Fruit fly (Drosophila melanogaster) whole organism, adult: ENCODE results near the gene CG3862.

ENCODE experiments used
- CG11617 ChIP-seq: fragments of 200-800 bp; sonication (Bioruptor generic); optimal IDR thresholded peaks from 2 replicates; lab custom pipeline; 2017; ENCODE audit warnings: mild to moderate bottlenecking, missing biosample characterization, missing genetic modification reagents, missing genetic modification characterization
- CG12768 ChIP-seq: fragments of 200-800 bp; sonication (Bioruptor generic); optimal IDR thresholded peaks from 2 replicates; lab custom pipeline; 2017; ENCODE audit warnings: missing biosample characterization, missing genetic modification characterization, mild to moderate bottlenecking, moderate library complexity, missing genetic modification reagents
- CG14711 ChIP-seq: fragments of 200-800 bp; sonication (Bioruptor generic); optimal IDR thresholded peaks from 2 replicates; lab custom pipeline; 2018; ENCODE audit warnings: missing biosample characterization, mild to moderate bottlenecking, missing genetic modification characterization, moderate library complexity
- CG1620 ChIP-seq: fragments of 200-800 bp; sonication (Bioruptor generic); optimal IDR thresholded peaks from 2 replicates; lab custom pipeline; 2016; ENCODE audit warnings: missing biosample characterization, missing genetic modification characterization
- CG33017 ChIP-seq: fragments of 200-800 bp; sonication (Bioruptor generic); optimal IDR thresholded peaks from 2 replicates; lab custom pipeline; 2018; ENCODE audit warnings: missing biosample characterization, mild to moderate bottlenecking, missing genetic modification characterization, moderate library complexity
- CG5204 ChIP-seq: fragments of 200-800 bp; sonication (Bioruptor generic); optimal IDR thresholded peaks from 2 replicates; lab custom pipeline; 2016; ENCODE audit warnings: missing biosample characterization, missing genetic modification characterization
- CG7045 ChIP-seq: fragments of 200-800 bp; sonication (Bioruptor generic); optimal IDR thresholded peaks from 2 replicates; lab custom pipeline; 2017; ENCODE audit warnings: missing biosample characterization, mild to moderate bottlenecking, missing genetic modification characterization
- CG7101 ChIP-seq: fragments of 200-800 bp; sonication (Bioruptor generic); optimal IDR thresholded peaks from 2 replicates; lab custom pipeline; 2018; ENCODE audit warnings: missing biosample characterization, mild to moderate bottlenecking, missing genetic modification characterization, moderate library complexity
- Clk ChIP-seq: fragments of 200-800 bp; sonication (Bioruptor generic); optimal IDR thresholded peaks from 2 replicates; lab custom pipeline; 2017; ENCODE audit warnings: missing biosample characterization, missing genetic modification characterization
- Crg-1 ChIP-seq: fragments of 200-800 bp; sonication (Bioruptor generic); optimal IDR thresholded peaks from 2 replicates; lab custom pipeline; 2016; ENCODE audit warnings: missing biosample characterization, missing genetic modification characterization
- Hr96 ChIP-seq: fragments of 200-800 bp; sonication (Bioruptor generic); optimal IDR thresholded peaks from 2 replicates; lab custom pipeline; 2016; ENCODE audit warnings: missing biosample characterization, missing genetic modification characterization
- Mnt ChIP-seq: fragments of 200-800 bp; sonication (Bioruptor generic); optimal IDR thresholded peaks from 2 replicates; lab custom pipeline; 2016; ENCODE audit warnings: missing biosample characterization, mild to moderate bottlenecking, missing genetic modification characterization
- bab1 ChIP-seq: fragments of 200-800 bp; sonication (Bioruptor generic); optimal IDR thresholded peaks from 3 replicates; lab custom pipeline; 2019; ENCODE audit warnings: missing biosample characterization, mild to moderate bottlenecking, missing genetic modification characterization, moderate library complexity
- cic ChIP-seq: fragments of 200-800 bp; sonication (Bioruptor generic); optimal IDR thresholded peaks from 2 replicates; lab custom pipeline; 2017; ENCODE audit warnings: missing biosample characterization, mild to moderate bottlenecking, missing genetic modification characterization, moderate library complexity
- cnc ChIP-seq, 2 experiments: fragments of >200 bp; optimal IDR thresholded peaks; 2 replicates each; lab custom pipeline; 2017
- kay ChIP-seq: fragments of 200-800 bp; sonication (Bioruptor generic); peaks from one replicate; lab custom pipeline; 2016; ENCODE audit warnings: missing biosample characterization, missing genetic modification characterization, borderline replicate concordance
- ovo ChIP-seq: fragments of 200-800 bp; sonication (Bioruptor generic); optimal IDR thresholded peaks from 2 replicates; lab custom pipeline; 2016; ENCODE audit warnings: missing biosample characterization, missing genetic modification characterization
- pad ChIP-seq: fragments of 200-800 bp; sonication (Bioruptor generic); optimal IDR thresholded peaks from 3 replicates; lab custom pipeline; 2017; ENCODE audit warnings: missing biosample characterization, missing genetic modification characterization, mild to moderate bottlenecking, moderate library complexity, missing genetic modification reagents
- tj ChIP-seq: fragments of 200-800 bp; sonication (Bioruptor generic); optimal IDR thresholded peaks from 3 replicates; lab custom pipeline; 2017; ENCODE audit warnings: missing biosample characterization, mild to moderate bottlenecking, missing genetic modification characterization, moderate library complexity
- toe ChIP-seq: fragments of 200-800 bp; sonication (Bioruptor generic); optimal IDR thresholded peaks from 2 replicates; lab custom pipeline; 2016; ENCODE audit warnings: missing biosample characterization, missing genetic modification characterization

CG3862 gene

dm6 chr2L:843850-844791 lies 18.5 kb upstream of the CG3862 start:
- TF ChIP-seq Clk (GFP tag; lab: Kevin White, UChicago), result no peak
- no peak for TF ChIP-seq Hr96 (GFP tag; lab: Kevin White, UChicago)
- TF ChIP-seq toe (GFP tag; lab: Kevin White, UChicago), result no peak
- no peak for TF ChIP-seq pad (GFP tag; lab: Kevin White, UChicago)
- TF ChIP-seq Mnt (GFP tag; lab: Kevin White, UChicago), result no peak
- peak; percentile 60 for TF ChIP-seq CG33017 (tag; lab: Kevin White, UChicago)
- TF ChIP-seq CG5204 (GFP tag; lab: Kevin White, UChicago), result no peak
- no peak for TF ChIP-seq Crg-1 (GFP tag; lab: Kevin White, UChicago)
- TF ChIP-seq bab1 (GFP tag; lab: Kevin White, UChicago), result peak; percentile 65
- TF ChIP-seq CG1620, result no peak
- TF ChIP-seq CG7045 (GFP tag; lab: Kevin White, UChicago), result peak; percentile 35
- TF ChIP-seq ovo (GFP tag; lab: Kevin White, UChicago), result no peak
- TF ChIP-seq kay, result no peak
- peak; percentile 100 for TF ChIP-seq tj (GFP tag; lab: Kevin White, UChicago)
- TF ChIP-seq CG7101 (tag; lab: Kevin White, UChicago), result peak; percentile 68
- no peak for TF ChIP-seq cic
- peak; percentile 43 for TF ChIP-seq CG14711 (tag; lab: Kevin White, UChicago)
- no peak for TF ChIP-seq cnc (optimal IDR thresholded peaks at IDR 0.05; lab: Kevin White, UChicago)
- TF ChIP-seq CG12768 (GFP tag; lab: Kevin White, UChicago), result peak; percentile 71
- peak; percentile 13 for TF ChIP-seq CG11617 (GFP tag; lab: Kevin White, UChicago)

DNA sequence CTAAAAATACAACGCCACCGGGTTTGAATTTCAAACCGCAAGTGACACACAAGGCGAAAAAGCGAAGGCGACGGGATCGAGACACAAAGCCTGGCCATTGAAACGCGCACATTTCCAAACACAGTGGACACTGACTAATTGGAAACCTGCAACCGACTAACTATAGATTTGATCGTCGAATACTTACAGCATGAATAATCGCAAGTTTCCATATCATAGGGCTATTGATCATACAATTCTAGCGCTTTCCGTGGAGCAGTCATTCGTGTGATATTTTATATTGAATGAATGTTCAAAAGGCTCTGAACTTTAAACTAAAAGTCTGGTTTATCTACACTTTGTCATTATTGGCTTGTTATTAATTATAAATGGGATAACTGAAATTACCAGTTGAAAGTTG lies 17.6 kb upstream of the CG3862 start:
- TF ChIP-seq Crg-1 (GFP tag; lab: Kevin White, UChicago) (peak; percentile 15), CG11617 (GFP tag; lab: Kevin White, UChicago) (peak; percentile 39), tj (GFP tag; lab: Kevin White, UChicago) (no peak), CG7045 (GFP tag; lab: Kevin White, UChicago) (no peak), CG33017 (tag; lab: Kevin White, UChicago) (no peak), cnc (optimal IDR thresholded peaks at IDR 0.05; lab: Kevin White, UChicago) (no peak), CG7101 (tag; lab: Kevin White, UChicago) (no peak)

- TF ChIP-seq bab1 (GFP tag; lab: Kevin White, UChicago) (no peak), tj (GFP tag; lab: Kevin White, UChicago) (peak; percentile 57)
Measured at dm6 chr2L:842873-843272, 17.2 kb upstream of the CG3862 start.

dm6 chr2L:841708-842107 lies 16.0 kb upstream of the CG3862 start:
- TF ChIP-seq CG14711 (tag; lab: Kevin White, UChicago) (peak; percentile 78), pad (GFP tag; lab: Kevin White, UChicago) (peak; percentile 64), CG11617 (GFP tag; lab: Kevin White, UChicago) (peak; percentile 49), Hr96 (GFP tag; lab: Kevin White, UChicago) (peak; percentile 66), CG33017 (tag; lab: Kevin White, UChicago) (peak; percentile 54), kay (no peak), CG7101 (tag; lab: Kevin White, UChicago) (peak; percentile 72), CG12768 (GFP tag; lab: Kevin White, UChicago) (peak; percentile 81), tj (GFP tag; lab: Kevin White, UChicago) (peak; percentile 98), CG7045 (GFP tag; lab: Kevin White, UChicago) (peak; percentile 82), CG1620 (peak; percentile 50), toe (GFP tag; lab: Kevin White, UChicago) (peak; percentile 18), bab1 (GFP tag; lab: Kevin White, UChicago) (peak; percentile 93), Clk (GFP tag; lab: Kevin White, UChicago) (peak; percentile 13), Mnt (GFP tag; lab: Kevin White, UChicago) (no peak), CG5204 (GFP tag; lab: Kevin White, UChicago) (no peak)

DNA sequence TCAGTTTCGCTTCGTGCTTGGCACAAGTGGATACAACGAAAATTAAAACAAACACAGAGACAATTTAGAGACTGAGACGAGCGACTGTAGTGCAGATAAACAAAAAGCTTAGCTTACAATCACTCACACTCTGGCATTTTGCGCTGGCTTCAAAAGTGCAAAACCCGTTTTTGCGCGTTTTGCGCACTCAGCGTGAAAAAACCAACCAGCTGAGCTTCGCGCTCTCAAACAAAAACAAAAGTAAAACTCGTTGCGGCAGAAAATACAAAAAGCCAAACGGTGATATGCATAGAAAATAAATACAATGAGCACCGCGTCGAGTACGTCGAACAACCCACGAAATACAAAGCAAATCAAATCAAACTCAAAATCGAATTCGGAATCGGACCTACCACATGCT lies 15.1 kb upstream of the CG3862 start:
- TF ChIP-seq Hr96 (GFP tag; lab: Kevin White, UChicago), result no peak
- no peak for TF ChIP-seq CG5204 (GFP tag; lab: Kevin White, UChicago)
- peak; percentile 39 for TF ChIP-seq CG12768 (GFP tag; lab: Kevin White, UChicago)
- no peak for TF ChIP-seq cnc (optimal IDR thresholded peaks at IDR 0.05; lab: Kevin White, UChicago)
- no peak for TF ChIP-seq Crg-1 (GFP tag; lab: Kevin White, UChicago)
- peak; percentile 98 for TF ChIP-seq tj (GFP tag; lab: Kevin White, UChicago)
- peak; percentile 95 for TF ChIP-seq kay
- no peak for TF ChIP-seq CG11617 (GFP tag; lab: Kevin White, UChicago)
- TF ChIP-seq CG1620, result no peak
- peak; percentile 10 for TF ChIP-seq bab1 (GFP tag; lab: Kevin White, UChicago)
- TF ChIP-seq toe (GFP tag; lab: Kevin White, UChicago), result no peak
- no peak for TF ChIP-seq CG7101 (tag; lab: Kevin White, UChicago)
- TF ChIP-seq CG14711 (tag; lab: Kevin White, UChicago), result no peak
- no peak for TF ChIP-seq Mnt (GFP tag; lab: Kevin White, UChicago)
- no peak for TF ChIP-seq Clk (GFP tag; lab: Kevin White, UChicago)
- no peak for TF ChIP-seq pad (GFP tag; lab: Kevin White, UChicago)
- peak; percentile 63 for TF ChIP-seq cic
- no peak for TF ChIP-seq CG33017 (tag; lab: Kevin White, UChicago)
- TF ChIP-seq CG7045 (GFP tag; lab: Kevin White, UChicago), result no peak
- no peak for TF ChIP-seq ovo (GFP tag; lab: Kevin White, UChicago)
